Fruit fly (Drosophila melanogaster): ENCODE results near the gene aub.

The aub gene

dm6 chr2L:10988026-10988425 is 13.2 kb downstream of the aub start:
- TF ChIP-seq Ets65A (GFP tag) (peak; percentile 43), CG15514 (GFP tag; optimal IDR thresholded peaks at IDR 0.05) (peak; percentile 83), CG7271 (tag; optimal IDR thresholded peaks at IDR 0.05) (no peak), Dp (GFP tag; optimal IDR thresholded peaks at IDR 0.05) (peak; percentile 31), E2f2 (GFP tag; IDR thresholded peaks at IDR 0.05) (peak; percentile 65), CG32767 (GFP tag; IDR thresholded peaks at IDR 0.05) (peak; percentile 78), sens (GFP tag) (peak; percentile 29), mld (GFP tag; IDR thresholded peaks at IDR 0.05; ENCODE audit: partially characterized antibody) (no peak), CG10274 (GFP tag; optimal IDR thresholded peaks at IDR 0.05) (no peak)

- TF ChIP-seq CG9437 (GFP tag; optimal IDR thresholded peaks at IDR 0.05): peak; percentile 72
- peak; percentile 54 for TF ChIP-seq CG32532 (GFP tag; IDR thresholded peaks at IDR 0.05)
- 0 out of 3 replicates have a peak, but pooled peaks have one; percentile 51 for TF ChIP-seq CG11560 (tag; IDR thresholded peaks at IDR 0.05)
- TF ChIP-seq Vsx1 (GFP tag; optimal IDR thresholded peaks at IDR 0.05): no peak
- 0 out of 2 replicates have a peak, but pooled peaks have one; percentile 39 for TF ChIP-seq Oaz (GFP tag; IDR thresholded peaks at IDR 0.05)
- TF ChIP-seq CG10959 (GFP tag; IDR thresholded peaks at IDR 0.05): peak; percentile 33; the same call in 1 of the 2 replicates
- no peak for TF ChIP-seq GATAe (GFP tag; conservative IDR thresholded peaks at IDR 0.05)
- TF ChIP-seq CG34224 (GFP tag; IDR thresholded peaks at IDR 0.05; ENCODE audit: partially characterized antibody): no peak
- peak; percentile 57 for TF ChIP-seq org-1 (GFP tag; optimal IDR thresholded peaks at IDR 0.05)
- TF ChIP-seq Dp (GFP tag; optimal IDR thresholded peaks at IDR 0.05): peak; percentile 40
- peak; percentile 26 for TF ChIP-seq CG15073 (GFP tag; optimal IDR thresholded peaks at IDR 0.05)
- TF ChIP-seq CG6791 (GFP tag; IDR thresholded peaks at IDR 0.05; ENCODE audit: partially characterized antibody): no peak
- TF ChIP-seq seq (GFP tag; IDR thresholded peaks at IDR 0.05): 0 out of 2 replicates have a peak, but pooled peaks have one; percentile 35
- TF ChIP-seq Ets97D (GFP tag; optimal IDR thresholded peaks at IDR 0.05): peak; percentile 26
- TF ChIP-seq CG12942 (GFP tag; optimal IDR thresholded peaks at IDR 0.05): peak; percentile 70
- no peak for TF ChIP-seq sqz (GFP tag; optimal IDR thresholded peaks at IDR 0.05)
- peak; percentile 40 for TF ChIP-seq CG2202 (tag; optimal IDR thresholded peaks at IDR 0.05)
- TF ChIP-seq CG10565 (GFP tag; optimal IDR thresholded peaks at IDR 0.05): no peak
- TF ChIP-seq CG17568 (GFP tag; optimal IDR thresholded peaks at IDR 0.05): peak; percentile 66
- TF ChIP-seq CG11247 (GFP tag; IDR thresholded peaks at IDR 0.05): peak; percentile 74
- TF ChIP-seq CG12071 (GFP tag; optimal IDR thresholded peaks at IDR 0.05): no peak
- TF ChIP-seq Nf-YA (GFP tag; IDR thresholded peaks at IDR 0.05): peak; percentile 55
- peak; percentile 72 for TF ChIP-seq CG16815 (GFP tag; optimal IDR thresholded peaks at IDR 0.05)
- peak; percentile 11 for TF ChIP-seq pzg (GFP tag; optimal IDR thresholded peaks at IDR 0.05)
- TF ChIP-seq chm (GFP tag; IDR thresholded peaks at IDR 0.05): 0 out of 2 replicates have a peak, but pooled peaks have one; percentile 34
- TF ChIP-seq CG1529 (GFP tag; optimal IDR thresholded peaks at IDR 0.05): peak; percentile 61
- no peak for TF ChIP-seq CG10543 (GFP tag; optimal IDR thresholded peaks at IDR 0.05)
- TF ChIP-seq CG11093 (GFP tag; IDR thresholded peaks at IDR 0.05): no peak
- TF ChIP-seq Antp (GFP tag; optimal IDR thresholded peaks at IDR 0.05): peak; percentile 7
- peak; percentile 56 for TF ChIP-seq sug (tag; optimal IDR thresholded peaks at IDR 0.05)
- TF ChIP-seq CG12391 (tag; optimal IDR thresholded peaks at IDR 0.05): peak; percentile 93
- peak; percentile 32 for TF ChIP-seq Bteb2 (GFP tag; optimal IDR thresholded peaks at IDR 0.05)
- peak; percentile 72; the same call in 1 of the 2 replicates for TF ChIP-seq CG10366 (GFP tag; IDR thresholded peaks at IDR 0.05)
- no peak for TF ChIP-seq CG11398 (GFP tag; optimal IDR thresholded peaks at IDR 0.05)
- TF ChIP-seq CG3995 (GFP tag; optimal IDR thresholded peaks at IDR 0.05): no peak
- TF ChIP-seq abd-A (tag; optimal IDR thresholded peaks at IDR 0.05): no peak
- TF ChIP-seq CG18764 (GFP tag; optimal IDR thresholded peaks at IDR 0.05): peak; percentile 90
- TF ChIP-seq Ravus (GFP tag; IDR thresholded peaks at IDR 0.05): no peak
- no peak for TF ChIP-seq gcm2 (GFP tag; optimal IDR thresholded peaks at IDR 0.05)
- TF ChIP-seq CG31441 (GFP tag; IDR thresholded peaks at IDR 0.05): no peak
- no peak for TF ChIP-seq CG11723 (GFP tag; optimal IDR thresholded peaks at IDR 0.05)
- no peak for TF ChIP-seq CG12744 (GFP tag; optimal IDR thresholded peaks at IDR 0.05)
Observed at dm6 chr2L:10987370-10987853, 13.9 kb downstream of the aub start, which contains the start of the genes piwi and CG12253. Gene piwi (minus strand): TSS chr2L:10987420. Gene CG12253 (plus strand): TSS chr2L:10987806.

Measured in whole organism, embryonic.